Worm (Caenorhabditis elegans) whole organism, young adult: ENCODE measurements around the gene zig-12.

Source experiments
- B0019.2 ChIP-seq: fragments of 200-800 bp; sonication (Bioruptor generic); conservative IDR thresholded peaks from 2 replicates; pipeline ENCODE4 v1.3.6; 2022; ENCODE audit warnings: missing genetic modification reagents, missing genetic modification characterization, missing compliant biosample characterization
- ama-1 ChIP-seq, 3 experiments: fragments of 150-350 bp in 1 of 3; sonication (generic microtip) in 2 of 3; optimal IDR thresholded peaks; 2 replicates each; lab custom pipeline; 2014 to 2018; ENCODE audit warnings: missing biosample characterization in 2 of 3, missing genetic modification characterization in 2 of 3, missing genetic modification reagents in 2 of 3
- dpl-1 ChIP-seq: fragments of 150-350 bp; optimal IDR thresholded peaks from 2 replicates; lab custom pipeline; 2014; ENCODE audit warnings: missing biosample characterization, missing genetic modification reagents, missing genetic modification characterization
- him-1 ChIP-seq: sonication (generic microtip); optimal IDR thresholded peaks from 2 replicates; lab custom pipeline; 2016; ENCODE audit warnings: missing genotype, missing genetic modification reagents, missing genetic modification characterization, missing compliant biosample characterization
- lin-35 ChIP-seq, 3 experiments: fragments of 150-350 bp in 2 of 3; sonication (generic microtip) in 1 of 3; optimal IDR thresholded peaks; 2 replicates each; lab custom pipeline; 2014 to 2018; ENCODE audit warnings: missing biosample characterization in 3 of 3, missing genetic modification characterization in 3 of 3, missing genetic modification reagents in 3 of 3
- mcd-1 ChIP-seq: fragments of 200-800 bp; sonication (Bioruptor generic); IDR thresholded peaks from 2 replicates; pipeline ENCODE4 v1.3.6; 2022; ENCODE audit warnings: missing genetic modification reagents, missing genetic modification characterization, missing compliant biosample characterization
- rcor-1 ChIP-seq: fragments of 200-800 bp; sonication (Bioruptor generic); IDR thresholded peaks from 2 replicates; pipeline ENCODE4 v1.3.6; 2022; ENCODE audit warnings: missing genetic modification reagents, missing genetic modification characterization, missing compliant biosample characterization
- unc-130 ChIP-seq: sonication (generic microtip); optimal IDR thresholded peaks from 2 replicates; lab custom pipeline; 2016; ENCODE audit warnings: missing genetic modification reagents, missing genetic modification characterization, missing compliant biosample characterization

DNA sequence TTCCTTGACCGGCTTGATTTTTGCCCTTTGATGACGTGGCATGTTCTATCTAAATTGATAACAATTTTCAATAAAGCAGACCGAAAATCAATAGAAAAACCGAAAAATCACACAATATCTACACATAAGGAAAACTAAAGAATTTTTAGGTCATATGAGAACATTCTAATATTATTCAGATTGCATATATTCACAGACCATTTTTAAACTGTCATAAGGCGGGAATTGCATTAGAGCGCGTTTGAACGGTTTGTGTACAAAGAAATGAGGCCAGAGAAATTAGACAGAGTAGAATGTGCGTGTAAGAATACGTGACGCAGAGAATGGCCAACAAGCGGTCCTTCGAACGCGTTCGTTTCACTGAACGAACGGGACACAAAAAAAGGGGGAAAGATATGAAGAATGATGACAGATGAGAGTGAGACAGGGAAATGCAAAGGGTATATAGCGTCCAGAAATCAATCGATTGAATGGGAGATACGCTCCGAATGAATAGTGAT lies 26.7 kb upstream of the zig-12 start, which contains the start of gene M02D8.3:
- TF ChIP-seq unc-130 (GFP tag; lab: Kevin White, UChicago) (no peak), B0019.2 (no peak), ama-1 (optimal IDR thresholded peaks at IDR 0.05; lab: Kevin White, UChicago) (no peak), ama-1 (GFP tag; optimal IDR thresholded peaks at IDR 0.05; lab: Kevin White, UChicago) (no peak), him-1 (tag; lab: Kevin White, UChicago) (no peak), rcor-1 (GFP tag; lab: Robert Waterston, UW) (no peak), mcd-1 (GFP tag; lab: Robert Waterston, UW) (peak; percentile 62), dpl-1 (GFP tag; lab: Kevin White, UChicago) (no peak), lin-35 (GFP tag; optimal IDR thresholded peaks at IDR 0.05; lab: Kevin White, UChicago) (no peak)
